Fruit fly (Drosophila melanogaster) whole organism, prepupa: ENCODE data around the gene al.
A peak's percentile ranks its signal among the peaks of the same experiment; 100 is the strongest.

Source experiments
- Blimp-1 ChIP-seq: fragments of 200-800 bp; sonication (Bioruptor generic); optimal IDR thresholded peaks from 3 replicates; lab custom pipeline; 2017; ENCODE audit warnings: missing biosample characterization, missing genetic modification characterization, mild to moderate bottlenecking, moderate library complexity, missing genetic modification reagents
- CG11294 ChIP-seq: fragments of 200-800 bp; sonication (Bioruptor generic); IDR thresholded peaks from 2 replicates; pipeline ENCODE4 v1.3.6; 2022; ENCODE audit warnings: missing biosample characterization, missing genetic modification characterization
- CG11902 ChIP-seq: fragments of 200-800 bp; sonication (Bioruptor generic); optimal IDR thresholded peaks from 3 replicates; lab custom pipeline; 2016; ENCODE audit warnings: missing biosample characterization, missing genetic modification characterization
- CG1621 ChIP-seq: fragments of 200-800 bp; sonication (Bioruptor generic); optimal IDR thresholded peaks from 3 replicates; lab custom pipeline; 2018; ENCODE audit warnings: missing biosample characterization, mild to moderate bottlenecking, missing genetic modification characterization
- CG16779 ChIP-seq: fragments of 200-800 bp; sonication (Bioruptor generic); optimal IDR thresholded peaks from 3 replicates; lab custom pipeline; 2017; ENCODE audit warnings: missing biosample characterization, mild to moderate bottlenecking, missing genetic modification characterization
- CG3032 ChIP-seq: fragments of 200-800 bp; optimal IDR thresholded peaks from 2 replicates; lab custom pipeline; 2019; ENCODE audit warnings: missing biosample characterization, mild to moderate bottlenecking, missing genetic modification characterization, moderate library complexity
- CG31627 ChIP-seq: fragments of 200-800 bp; sonication (Bioruptor generic); optimal IDR thresholded peaks from 3 replicates; lab custom pipeline; 2016; ENCODE audit warnings: missing biosample characterization, missing genetic modification characterization
- CG34406 ChIP-seq: fragments of 200-800 bp; sonication (Bioruptor generic); optimal IDR thresholded peaks from 3 replicates; lab custom pipeline; 2016; ENCODE audit warnings: missing biosample characterization, missing genetic modification characterization
- CG3919 ChIP-seq: fragments of 200-800 bp; sonication (Bioruptor generic); optimal IDR thresholded peaks from 3 replicates; lab custom pipeline; 2016; ENCODE audit warnings: missing biosample characterization, missing genetic modification characterization
- CG6792 ChIP-seq: fragments of 200-800 bp; sonication (Bioruptor generic); optimal IDR thresholded peaks from 3 replicates; lab custom pipeline; 2016; ENCODE audit warnings: missing biosample characterization, missing genetic modification characterization
- CG6808 ChIP-seq: fragments of 200-800 bp; sonication (Bioruptor generic); optimal IDR thresholded peaks from 3 replicates; lab custom pipeline; 2017; ENCODE audit warnings: missing biosample characterization, missing genetic modification characterization, mild to moderate bottlenecking, moderate library complexity, missing genetic modification reagents
- CG6854 ChIP-seq: fragments of 200-800 bp; sonication (Bioruptor generic); optimal IDR thresholded peaks from 2 replicates; lab custom pipeline; 2017; ENCODE audit warnings: missing biosample characterization, mild to moderate bottlenecking, missing genetic modification characterization
- CG7368 ChIP-seq: fragments of 200-800 bp; sonication (Bioruptor generic); optimal IDR thresholded peaks from 3 replicates; lab custom pipeline; 2016; ENCODE audit warnings: missing biosample characterization, missing genetic modification characterization
- CG8119 ChIP-seq: fragments of 200-800 bp; sonication (Bioruptor generic); IDR thresholded peaks from 3 replicates; pipeline ENCODE4 v1.3.6; 2022; ENCODE audit warnings: missing biosample characterization, missing genetic modification characterization
- CG8319 ChIP-seq: fragments of 200-800 bp; sonication (Bioruptor generic); optimal IDR thresholded peaks from 3 replicates; lab custom pipeline; 2016; ENCODE audit warnings: missing biosample characterization, missing genetic modification characterization
- CG8632 ChIP-seq: fragments of 200-800 bp; sonication (Bioruptor generic); optimal IDR thresholded peaks from 3 replicates; lab custom pipeline; 2016; ENCODE audit warnings: missing biosample characterization, missing genetic modification characterization
- Eip75B ChIP-seq: fragments of 200-800 bp; sonication (Bioruptor generic); optimal IDR thresholded peaks from 3 replicates; lab custom pipeline; 2016; ENCODE audit warnings: missing biosample characterization, missing genetic modification characterization
- Eip78C ChIP-seq: fragments of 200-800 bp; sonication (Bioruptor generic); peaks from one replicate; lab custom pipeline; 2016; ENCODE audit warnings: missing biosample characterization, missing genetic modification characterization
- Hr39 ChIP-seq: fragments of 200-800 bp; sonication (Bioruptor generic); optimal IDR thresholded peaks from 2 replicates; lab custom pipeline; 2016; ENCODE audit warnings: missing biosample characterization, missing genetic modification characterization
- Met ChIP-seq: fragments of 200-800 bp; sonication (Bioruptor generic); optimal IDR thresholded peaks from 3 replicates; lab custom pipeline; 2016; ENCODE audit warnings: missing biosample characterization, missing genetic modification characterization
- OdsH ChIP-seq: fragments of 200-800 bp; sonication (Bioruptor generic); optimal IDR thresholded peaks from 3 replicates; lab custom pipeline; 2016; ENCODE audit warnings: missing biosample characterization, missing genetic modification characterization
- Smox ChIP-seq: fragments of 200-800 bp; sonication (Bioruptor generic); optimal IDR thresholded peaks from 3 replicates; lab custom pipeline; 2016; ENCODE audit warnings: missing biosample characterization, missing genetic modification characterization
- Sox102F ChIP-seq: fragments of 200-800 bp; sonication (Bioruptor generic); optimal IDR thresholded peaks from 2 replicates; lab custom pipeline; 2016; ENCODE audit warnings: missing biosample characterization, mild to moderate bottlenecking, missing genetic modification characterization
- Sox14 ChIP-seq: fragments of 200-800 bp; sonication (Bioruptor generic); optimal IDR thresholded peaks from 3 replicates; lab custom pipeline; 2016; ENCODE audit warnings: missing biosample characterization, missing genetic modification characterization
- achi ChIP-seq: fragments of 200-800 bp; sonication (Bioruptor generic); optimal IDR thresholded peaks from 3 replicates; lab custom pipeline; 2016; ENCODE audit warnings: missing biosample characterization, missing genetic modification characterization
- acj6 ChIP-seq: fragments of 200-800 bp; sonication (Bioruptor generic); optimal IDR thresholded peaks from 3 replicates; lab custom pipeline; 2016; ENCODE audit warnings: missing biosample characterization, missing genetic modification characterization
- cyc ChIP-seq: fragments of 200-800 bp; sonication (Bioruptor generic); optimal IDR thresholded peaks from 3 replicates; lab custom pipeline; 2016; ENCODE audit warnings: missing biosample characterization, missing genetic modification characterization
- dac ChIP-seq: fragments of 200-800 bp; sonication (Bioruptor generic); optimal IDR thresholded peaks from 2 replicates; lab custom pipeline; 2017; ENCODE audit warnings: missing biosample characterization, mild to moderate bottlenecking, missing genetic modification characterization
- dsx ChIP-seq: fragments of 200-800 bp; optimal IDR thresholded peaks from 3 replicates; lab custom pipeline; 2019; ENCODE audit warnings: missing biosample characterization, mild to moderate bottlenecking, missing genetic modification characterization, moderate library complexity; ENCODE audit not compliant: poor library complexity, severe bottlenecking
- eg ChIP-seq: fragments of 200-800 bp; sonication (Bioruptor generic); IDR thresholded peaks from 3 replicates; pipeline ENCODE4 v1.3.6; 2022; ENCODE audit warnings: missing biosample characterization, missing genetic modification characterization
- esn ChIP-seq: fragments of 200-800 bp; sonication (Bioruptor generic); optimal IDR thresholded peaks from 2 replicates; lab custom pipeline; 2016; ENCODE audit warnings: missing biosample characterization, mild to moderate bottlenecking, missing genetic modification characterization, moderate library complexity
- fd85E ChIP-seq: fragments of 200-800 bp; sonication (Bioruptor generic); optimal IDR thresholded peaks from 3 replicates; lab custom pipeline; 2016; ENCODE audit warnings: missing biosample characterization, missing genetic modification characterization
- fkh ChIP-seq: fragments of 200-800 bp; sonication (Bioruptor generic); optimal IDR thresholded peaks from 3 replicates; lab custom pipeline; 2017; ENCODE audit warnings: missing biosample characterization, mild to moderate bottlenecking, missing genetic modification characterization, moderate library complexity
- lz ChIP-seq: fragments of 200-800 bp; sonication (Bioruptor generic); optimal IDR thresholded peaks from 3 replicates; lab custom pipeline; 2016; ENCODE audit warnings: missing biosample characterization, missing genetic modification characterization
- net ChIP-seq: fragments of 200-800 bp; sonication (Bioruptor generic); optimal IDR thresholded peaks from 3 replicates; lab custom pipeline; 2016; ENCODE audit warnings: missing biosample characterization, missing genetic modification characterization
- spab ChIP-seq: fragments of 200-800 bp; sonication (Bioruptor generic); optimal IDR thresholded peaks from 2 replicates; lab custom pipeline; 2017; ENCODE audit warnings: missing biosample characterization, mild to moderate bottlenecking, missing genetic modification characterization, missing genetic modification reagents
- ss ChIP-seq, 2 experiments: fragments of 200-800 bp; sonication (Bioruptor generic); optimal IDR thresholded peaks; 2 replicates in 1 of 2; 3 replicates in 1 of 2; lab custom pipeline; 2017 to 2018; ENCODE audit warnings: mild to moderate bottlenecking in 2 of 2, missing biosample characterization in 2 of 2, missing genetic modification characterization in 2 of 2, moderate library complexity in 1 of 2
- svp ChIP-seq: fragments of 200-800 bp; sonication (Bioruptor generic); peaks from one replicate; lab custom pipeline; 2016; ENCODE audit warnings: missing biosample characterization, missing genetic modification characterization
- topi ChIP-seq: fragments of 200-800 bp; sonication (Bioruptor generic); optimal IDR thresholded peaks from 3 replicates; lab custom pipeline; 2016; ENCODE audit warnings: missing biosample characterization, missing genetic modification characterization
- vri ChIP-seq: fragments of 200-800 bp; sonication (Bioruptor generic); optimal IDR thresholded peaks from 3 replicates; lab custom pipeline; 2016; ENCODE audit warnings: missing biosample characterization, mild to moderate bottlenecking, missing genetic modification characterization

Gene al

dm6 chr2L:419620-420184, 41.8 kb downstream of the al start, which contains the start of the genes CG13690 and RpLP1 (continued):
- TF ChIP-seq OdsH (peak; percentile 61), dac (GFP tag; lab: Kevin White, UChicago) (peak; percentile 48), net (GFP tag; lab: Kevin White, UChicago) (peak; percentile 76), fd85E (GFP tag; lab: Kevin White, UChicago) (peak; percentile 63), topi (peak; percentile 73), CG6792 (GFP tag; lab: Kevin White, UChicago) (peak; percentile 56), spab (GFP tag; lab: Kevin White, UChicago) (peak; percentile 18), CG11294 (no peak), ss (GFP tag; optimal IDR thresholded peaks at IDR 0.05; lab: Kevin White, UChicago) (peak; percentile 73 to 82), cyc (GFP tag; lab: Kevin White, UChicago) (peak; percentile 66), CG7368 (GFP tag; lab: Kevin White, UChicago) (peak; percentile 69), CG6808 (peak; percentile 71), CG34406 (GFP tag; lab: Kevin White, UChicago) (peak; percentile 71), CG3032 (tag; lab: Kevin White, UChicago) (peak; percentile 56), CG8119 (GFP tag; lab: Robert Waterston, UW) (no peak; the same call in 2 of the 3 replicates), Blimp-1 (peak; percentile 42), CG6854 (GFP tag; lab: Kevin White, UChicago) (peak; percentile 90)

- TF ChIP-seq Met (GFP tag; lab: Kevin White, UChicago) (peak; percentile 5), esn (GFP tag; lab: Kevin White, UChicago) (peak; percentile 44), Eip78C (GFP tag; lab: Kevin White, UChicago) (peak; percentile 58), CG6792 (GFP tag; lab: Kevin White, UChicago) (no peak), Sox102F (GFP tag; lab: Kevin White, UChicago) (no peak), lz (GFP tag; lab: Kevin White, UChicago) (peak; percentile 35), vri (peak; percentile 78), CG11902 (GFP tag; lab: Kevin White, UChicago) (no peak), eg (GFP tag; lab: Robert Waterston, UW) (no peak), CG8632 (GFP tag; lab: Kevin White, UChicago) (no peak), Sox14 (GFP tag; lab: Kevin White, UChicago) (peak; percentile 43), dsx (GFP tag; lab: Kevin White, UChicago) (peak; percentile 89), CG16779 (no peak), Eip75B (no peak), CG1621 (peak; percentile 26), cyc (GFP tag; lab: Kevin White, UChicago) (peak; percentile 3), Hr39 (GFP tag; lab: Kevin White, UChicago) (peak; percentile 1), fkh (GFP tag; lab: Kevin White, UChicago) (peak; percentile 90), Smox (GFP tag; lab: Kevin White, UChicago) (no peak), CG31627 (GFP tag; lab: Kevin White, UChicago) (peak; percentile 15), CG8319 (GFP tag; lab: Kevin White, UChicago) (no peak), topi (peak; percentile 24), acj6 (peak; percentile 15), dac (GFP tag; lab: Kevin White, UChicago) (no peak), CG3919 (peak; percentile 38), ss (GFP tag; optimal IDR thresholded peaks at IDR 0.05; lab: Kevin White, UChicago) (no peak), achi (no peak), svp (GFP tag; lab: Kevin White, UChicago) (peak; percentile 72)
- TF ChIP-seq, all 60 proteins: peak for 16
Observed at dm6 chr2L:421119-421821, 43.4 kb downstream of the al start, which contains the start of the genes CG11885 and CG13692. Gene CG11885 (minus strand): TSS chr2L:421450. Gene CG13692 (plus strand): TSS chr2L:421771.
